Worm (Caenorhabditis elegans) whole organism, L3 larva: ENCODE measurements around the gene nep-13.

Source experiments
- ama-1 ChIP-seq: fragments of 150-350 bp; optimal IDR thresholded peaks from 2 replicates; lab custom pipeline; 2018
- ceh-16 ChIP-seq: sonication (generic microtip); optimal IDR thresholded peaks from 2 replicates; lab custom pipeline; 2017; ENCODE audit warnings: missing biosample characterization, missing genetic modification characterization
- ceh-28 ChIP-seq: fragments of 150-350 bp; optimal IDR thresholded peaks from 2 replicates; lab custom pipeline; 2014; ENCODE audit warnings: missing biosample characterization, missing genetic modification reagents, missing genetic modification characterization
- daf-12 ChIP-seq: fragments of 150-350 bp; optimal IDR thresholded peaks from 2 replicates; lab custom pipeline; 2014; ENCODE audit warnings: missing biosample characterization, missing genetic modification reagents, missing genetic modification characterization
- egl-27 ChIP-seq: sonication (generic microtip); optimal IDR thresholded peaks from 4 replicates; lab custom pipeline; 2017; ENCODE audit warnings: missing biosample characterization, missing genetic modification reagents, missing genetic modification characterization
- egl-5 ChIP-seq: fragments of 150-350 bp; optimal IDR thresholded peaks from 2 replicates; lab custom pipeline; 2017; ENCODE audit warnings: missing biosample characterization, missing genetic modification reagents, missing genetic modification characterization, inconsistent platforms
- elt-2 ChIP-seq: sonication (generic microtip); optimal IDR thresholded peaks from 2 replicates; lab custom pipeline; 2016; ENCODE audit warnings: missing genetic modification reagents, mild to moderate bottlenecking, missing genetic modification characterization, missing compliant biosample characterization
- fkh-10 ChIP-seq: sonication (generic microtip); optimal IDR thresholded peaks from 2 replicates; lab custom pipeline; 2017; ENCODE audit warnings: missing biosample characterization, missing genetic modification reagents, missing genetic modification characterization
- fos-1 ChIP-seq: fragments of 150-350 bp; optimal IDR thresholded peaks from 2 replicates; lab custom pipeline; 2014; ENCODE audit warnings: missing biosample characterization, missing genetic modification characterization
- lin-15B ChIP-seq: fragments of 150-350 bp; optimal IDR thresholded peaks from 2 replicates; lab custom pipeline; 2014; ENCODE audit warnings: missing biosample characterization, missing genetic modification characterization
- lin-39 ChIP-seq: fragments of 150-350 bp; optimal IDR thresholded peaks from 2 replicates; lab custom pipeline; 2018; ENCODE audit warnings: missing biosample characterization, missing genetic modification reagents, missing genetic modification characterization
- mdl-1 ChIP-seq: fragments of 150-350 bp; optimal IDR thresholded peaks from 2 replicates; lab custom pipeline; 2014; ENCODE audit warnings: missing biosample characterization, missing genetic modification characterization
- nfya-1 ChIP-seq: sonication (generic microtip); optimal IDR thresholded peaks from 2 replicates; lab custom pipeline; 2017; ENCODE audit warnings: missing genetic modification characterization, mild to moderate bottlenecking, missing compliant biosample characterization, antibody characterized with exemption, moderate library complexity; ENCODE audit not compliant: insufficient read depth
- nhr-12 ChIP-seq: fragments of 150-350 bp; optimal IDR thresholded peaks from 2 replicates; lab custom pipeline; 2014; ENCODE audit warnings: missing biosample characterization, missing genetic modification characterization
- nhr-23 ChIP-seq: fragments of 150-350 bp; optimal IDR thresholded peaks from 2 replicates; lab custom pipeline; 2014; ENCODE audit warnings: missing biosample characterization, missing genetic modification reagents, missing genetic modification characterization
- nhr-25 ChIP-seq: sonication (generic microtip); optimal IDR thresholded peaks from 2 replicates; lab custom pipeline; 2017; ENCODE audit warnings: missing biosample characterization, missing genetic modification characterization
- nhr-28 ChIP-seq: fragments of 150-350 bp; optimal IDR thresholded peaks from 2 replicates; lab custom pipeline; 2014; ENCODE audit warnings: missing biosample characterization, missing genetic modification characterization
- nhr-43 ChIP-seq: sonication (generic microtip); optimal IDR thresholded peaks from 2 replicates; lab custom pipeline; 2016; ENCODE audit warnings: mild to moderate bottlenecking, missing genetic modification characterization, missing compliant biosample characterization; ENCODE audit not compliant: poor library complexity, severe bottlenecking
- nhr-67 ChIP-seq: fragments of 150-350 bp; optimal IDR thresholded peaks from 2 replicates; lab custom pipeline; 2014; ENCODE audit warnings: missing biosample characterization, missing genetic modification characterization
- nhr-76 ChIP-seq: fragments of 150-350 bp; sonication (generic microtip); optimal IDR thresholded peaks from 5 replicates; lab custom pipeline; 2014; ENCODE audit warnings: missing biosample characterization, missing genetic modification characterization
- pha-4 ChIP-seq: fragments of 150-350 bp; optimal IDR thresholded peaks from 2 replicates; lab custom pipeline; 2014; ENCODE audit warnings: missing biosample characterization, missing genetic modification reagents, missing genetic modification characterization
- sea-2 ChIP-seq: fragments of 150-350 bp; sonication (generic microtip); optimal IDR thresholded peaks from 4 replicates; lab custom pipeline; 2014; ENCODE audit warnings: missing biosample characterization, missing genetic modification reagents, missing genetic modification characterization
- snpc-4 ChIP-seq: fragments of 150-350 bp; optimal IDR thresholded peaks from 2 replicates; lab custom pipeline; 2014; ENCODE audit warnings: missing biosample characterization, missing genetic modification characterization
- tbx-2 ChIP-seq: sonication (generic microtip); optimal IDR thresholded peaks from 2 replicates; lab custom pipeline; 2016; ENCODE audit warnings: mild to moderate bottlenecking, missing genetic modification characterization, missing compliant biosample characterization
- unc-39 ChIP-seq: sonication (generic microtip); optimal IDR thresholded peaks from 4 replicates; lab custom pipeline; 2017; ENCODE audit warnings: missing biosample characterization, missing genetic modification characterization
- zag-1 ChIP-seq: fragments of 150-350 bp; optimal IDR thresholded peaks from 2 replicates; lab custom pipeline; 2014; ENCODE audit warnings: missing biosample characterization, missing genetic modification characterization
- ztf-4 ChIP-seq: fragments of 150-350 bp; optimal IDR thresholded peaks from 2 replicates; lab custom pipeline; 2014; ENCODE audit warnings: missing biosample characterization, missing genetic modification characterization

Gene nep-13

DNA sequence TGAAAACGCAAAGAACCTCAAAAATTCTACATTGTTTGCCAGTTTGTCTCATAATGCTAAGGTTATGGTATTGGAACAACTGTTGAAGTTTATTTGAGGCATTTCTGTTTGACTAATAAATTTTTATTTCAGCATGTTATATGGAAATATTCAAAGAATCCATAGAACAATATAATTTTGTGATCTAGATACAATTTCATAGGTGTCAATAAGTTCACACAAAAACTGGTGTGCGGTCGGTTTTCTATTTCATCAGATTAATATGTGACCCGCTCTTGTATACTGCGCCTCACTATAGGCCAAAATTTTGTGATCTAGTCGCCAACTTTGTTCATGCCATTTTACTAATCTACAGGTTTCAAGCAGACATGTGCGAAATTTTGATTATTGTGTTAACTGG is 17.0 kb downstream of the nep-13 start, which contains the start of gene btb-22:
btb-22 (plus strand) TSS at position 301 of the 400 bp plus-strand sequence.
- TF ChIP-seq nhr-12 (tag; lab: Kevin White, UChicago), result no peak
- TF ChIP-seq ama-1, result no peak
- no peak for TF ChIP-seq snpc-4 (tag; lab: Kevin White, UChicago)
- TF ChIP-seq egl-27 (tag; lab: Kevin White, UChicago), result no peak
- no peak for TF ChIP-seq nfya-1 (tag; lab: Kevin White, UChicago)
- no peak for TF ChIP-seq nhr-76
- no peak for TF ChIP-seq nhr-25 (tag; lab: Kevin White, UChicago)
- no peak for TF ChIP-seq nhr-43 (tag; lab: Kevin White, UChicago)
- no peak for TF ChIP-seq tbx-2

DNA sequence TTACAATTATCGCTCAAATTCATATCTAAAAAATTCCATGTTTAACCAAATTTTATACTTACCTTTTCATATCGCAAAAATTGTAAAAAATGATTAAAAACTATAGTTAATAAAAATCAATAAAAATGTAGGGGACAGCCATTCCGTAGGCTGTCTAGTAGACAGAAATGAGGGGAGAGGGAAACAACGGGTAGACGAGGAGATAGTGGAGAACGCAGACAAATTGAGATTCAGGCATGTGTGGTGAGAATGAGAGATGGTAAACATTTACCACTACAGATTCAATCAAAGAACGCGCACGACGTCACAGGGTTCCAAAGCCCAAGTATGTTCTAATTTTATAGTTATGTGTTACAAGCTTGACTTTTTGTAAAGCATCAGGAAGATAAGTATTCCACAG is 21.1 kb downstream of the nep-13 start:
- TF ChIP-seq ztf-4 (tag; lab: Kevin White, UChicago) (no peak), ceh-28 (tag; lab: Kevin White, UChicago) (peak; percentile 37), lin-15B (tag; lab: Kevin White, UChicago) (no peak), unc-39 (no peak), elt-2 (tag; lab: Kevin White, UChicago) (peak; percentile 30), pha-4 (peak; percentile 45), egl-27 (tag; lab: Kevin White, UChicago) (no peak)
- TF ChIP-seq, all 47 proteins: peak for 3

ce11 chrII:3310957-3311657 is 28.7 kb downstream of the nep-13 start:
- no peak for TF ChIP-seq egl-5
- TF ChIP-seq elt-2 (tag; lab: Kevin White, UChicago), result peak; percentile 46
- TF ChIP-seq, all 47 proteins: peak for 1

DNA sequence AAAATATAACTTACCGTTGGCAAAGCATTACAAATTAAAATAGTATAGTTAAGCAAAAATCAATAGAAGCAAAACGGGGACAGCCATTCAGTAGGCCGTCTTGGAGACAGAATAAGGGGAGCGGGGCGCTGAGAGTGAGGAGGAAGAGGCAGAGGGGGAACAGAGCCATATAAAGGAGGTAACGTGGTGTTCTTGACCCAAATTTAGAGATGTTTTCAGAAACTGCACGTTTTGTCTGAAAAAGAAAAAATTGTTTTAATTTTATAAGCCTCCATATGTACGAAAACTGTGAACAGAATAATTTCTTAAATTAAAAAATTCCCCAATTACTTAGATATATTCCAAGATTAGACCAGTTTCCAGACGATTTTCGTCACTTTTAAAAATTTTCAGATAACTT is 31.0 kb downstream of the nep-13 start, which contains the start of gene F39E9.6:
F39E9.6 (minus strand) TSS at position 101 of the 400 bp plus-strand sequence.
- TF ChIP-seq egl-27 (tag; lab: Kevin White, UChicago) (no peak), nhr-28 (tag; lab: Kevin White, UChicago) (no peak), fkh-10 (no peak), ama-1 (no peak), zag-1 (tag; lab: Kevin White, UChicago) (no peak), nhr-67 (tag; lab: Kevin White, UChicago) (no peak), lin-39 (tag; lab: Kevin White, UChicago) (no peak), tbx-2 (no peak), pha-4 (no peak)
- TF ChIP-seq, all 47 proteins: peak for 0

- peak; percentile 91 for TF ChIP-seq elt-2 (tag; lab: Kevin White, UChicago)
- no peak for TF ChIP-seq lin-39 (tag; lab: Kevin White, UChicago)
- TF ChIP-seq mdl-1 (tag; lab: Kevin White, UChicago), result no peak
Observed at ce11 chrII:3318839-3319238, 36.4 kb downstream of the nep-13 start.

DNA sequence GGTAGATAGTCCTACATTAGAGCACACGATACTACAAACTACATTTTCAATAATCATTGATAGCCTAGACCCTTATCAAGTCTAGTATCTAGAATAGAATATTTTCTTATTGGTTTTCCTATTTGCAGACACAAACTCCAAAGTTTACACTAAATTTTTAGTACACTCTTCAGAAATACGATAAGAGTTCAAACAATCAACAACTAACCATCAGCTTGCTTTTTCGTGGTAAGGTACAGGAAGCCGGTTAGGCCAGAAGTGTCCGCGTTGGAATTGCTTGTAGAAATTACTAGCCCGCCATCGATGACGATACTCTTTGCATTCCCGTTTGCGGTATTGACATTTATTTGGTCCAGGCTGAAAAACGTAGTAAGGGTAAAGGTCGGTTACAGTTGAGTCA is 39.8 kb downstream of the nep-13 start, which contains the start of gene Y46D2A.1:
Y46D2A.1 (plus strand) TSS at position 301 of the 400 bp plus-strand sequence.
- no peak for TF ChIP-seq zag-1 (tag; lab: Kevin White, UChicago)
- no peak for TF ChIP-seq nhr-23
- TF ChIP-seq daf-12 (tag; lab: Kevin White, UChicago), result no peak
- TF ChIP-seq lin-15B (tag; lab: Kevin White, UChicago), result no peak
- TF ChIP-seq elt-2 (tag; lab: Kevin White, UChicago), result peak; percentile 63

- TF ChIP-seq fkh-10 (no peak), ceh-16 (tag; lab: Kevin White, UChicago) (no peak), elt-2 (tag; lab: Kevin White, UChicago) (peak; percentile 28), nhr-76 (no peak), fos-1 (no peak), unc-39 (no peak), sea-2 (no peak), nfya-1 (tag; lab: Kevin White, UChicago) (no peak)
Observed at ce11 chrII:3323179-3323578, 40.7 kb downstream of the nep-13 start, which contains the start of gene Y46D2A.2. Gene Y46D2A.2 (minus strand): TSS chrII:3323279.
